Worm (Caenorhabditis elegans) whole organism, midembryonic: ENCODE measurements around the gene irld-32.

ENCODE experiments used
- cog-1 ChIP-seq: sonication (generic microtip); optimal IDR thresholded peaks from 2 replicates; lab custom pipeline; 2016; ENCODE audit warnings: missing genetic modification characterization, missing compliant biosample characterization
- flt-1 ChIP-seq: fragments of 200-800 bp; sonication (Bioruptor generic); IDR thresholded peaks from 2 replicates; pipeline ENCODE4 v1.3.6; 2022; ENCODE audit warnings: missing genetic modification characterization, missing compliant biosample characterization
- ref-1 ChIP-seq: fragments of 200-800 bp; sonication (Bioruptor generic); conservative IDR thresholded peaks from 2 replicates; pipeline ENCODE4 v1.3.6; 2022; ENCODE audit warnings: missing genetic modification reagents, missing genetic modification characterization, missing compliant biosample characterization
- tab-1 ChIP-seq: fragments of 200-800 bp; sonication (Bioruptor generic); IDR thresholded peaks from 2 replicates; pipeline ENCODE4 v1.3.6; 2022; ENCODE audit warnings: missing genetic modification characterization, missing compliant biosample characterization
- ztf-23 ChIP-seq: fragments of 200-800 bp; sonication (Bioruptor generic); IDR thresholded peaks from 2 replicates; pipeline ENCODE4 v1.3.6; 2022; ENCODE audit warnings: missing genetic modification reagents, missing genetic modification characterization, missing compliant biosample characterization
- ztf-29 ChIP-seq: fragments of 200-800 bp; sonication (Bioruptor generic); IDR thresholded peaks from 2 replicates; pipeline ENCODE4 v1.3.6; 2022; ENCODE audit warnings: missing genetic modification reagents, missing genetic modification characterization, missing compliant biosample characterization

ce11 chrV:2343572-2343971, 11.9 kb downstream of the irld-32 start:
- TF ChIP-seq cog-1 (tag; lab: Kevin White, UChicago) (no peak), tab-1 (GFP tag; lab: Robert Waterston, UW) (no peak), flt-1 (GFP tag; lab: Robert Waterston, UW) (no peak), ztf-29 (GFP tag; lab: Robert Waterston, UW) (no peak), ref-1 (no peak), ztf-23 (GFP tag; lab: Robert Waterston, UW) (no peak)
